Worm (Caenorhabditis elegans) whole organism, L1 larva: ENCODE data around the gene lips-6.

Experiments used
- aly-2 ChIP-seq: fragments of 150-350 bp; optimal IDR thresholded peaks from 2 replicates; lab custom pipeline; 2014; ENCODE audit warnings: missing biosample characterization, missing genetic modification characterization
- lsy-2 ChIP-seq, 2 experiments: fragments of 150-350 bp; optimal IDR thresholded peaks; 2 replicates each; lab custom pipeline; 2014; ENCODE audit warnings: missing biosample characterization in 2 of 2, missing genetic modification characterization in 2 of 2

DNA sequence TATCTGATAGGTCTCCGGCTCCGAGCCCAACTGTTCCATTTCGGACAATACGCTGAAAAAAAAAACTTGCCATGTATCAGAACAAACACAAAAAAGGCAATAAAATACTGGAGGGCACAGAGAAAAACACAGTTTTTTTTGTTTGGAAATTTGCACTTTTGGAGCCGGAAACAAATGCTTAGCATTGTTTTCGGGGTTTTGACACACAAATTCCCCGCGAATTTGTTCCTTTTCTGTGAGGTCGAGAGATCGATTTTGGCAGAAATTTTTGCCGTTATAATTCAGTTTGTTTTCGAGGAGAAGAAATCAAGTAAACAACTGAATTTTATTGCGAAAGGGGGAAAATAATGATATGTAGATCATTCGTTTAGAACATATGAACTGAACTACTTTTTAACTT, 41.1 kb upstream of the lips-6 start, which contains the start of gene K08E4.2:
- TF ChIP-seq aly-2 (no peak), lsy-2 (tag; optimal IDR thresholded peaks at IDR 0.05; lab: Kevin White, UChicago) (no peak)
